Worm (Caenorhabditis elegans): Measurements from ENCODE around the gene haf-2.

The haf-2 gene

ce11 chrII:7393393-7393792, 37.2 kb upstream of the haf-2 start:
- no peak for TF ChIP-seq nhr-23 (tag; optimal IDR thresholded peaks at IDR 0.05)
- peak; percentile 35 for TF ChIP-seq nhr-25 (tag; optimal IDR thresholded peaks at IDR 0.05)

ce11 chrII:7392052-7392694, 35.9 kb upstream of the haf-2 start:
- TF ChIP-seq nhr-129 (tag; optimal IDR thresholded peaks at IDR 0.05) (peak; percentile 97), nhr-25 (tag; optimal IDR thresholded peaks at IDR 0.05) (peak; percentile 76), aly-2 (tag; optimal IDR thresholded peaks at IDR 0.05) (no peak), skn-1 (tag; optimal IDR thresholded peaks at IDR 0.05) (no peak), nhr-12 (tag; optimal IDR thresholded peaks at IDR 0.05) (no peak), crh-2 (tag; optimal IDR thresholded peaks at IDR 0.05) (peak; percentile 63), mbf-1 (tag; optimal IDR thresholded peaks at IDR 0.05) (no peak), mab-5 (tag; optimal IDR thresholded peaks at IDR 0.05) (no peak), sma-3 (GFP tag; optimal IDR thresholded peaks at IDR 0.05) (peak; percentile 42), lin-39 (tag; optimal IDR thresholded peaks at IDR 0.05) (no peak), lin-13 (GFP tag; optimal IDR thresholded peaks at IDR 0.05) (no peak), nhr-11 (tag; optimal IDR thresholded peaks at IDR 0.05) (no peak), ceh-82 (tag; optimal IDR thresholded peaks at IDR 0.05) (no peak), gmeb-1 (tag; optimal IDR thresholded peaks at IDR 0.05) (peak; percentile 20), elt-3 (tag; optimal IDR thresholded peaks at IDR 0.05) (no peak), unc-62 (GFP tag; optimal IDR thresholded peaks at IDR 0.05) (no peak), alr-1 (tag; optimal IDR thresholded peaks at IDR 0.05) (no peak), unc-39 (tag; optimal IDR thresholded peaks at IDR 0.05) (no peak), F13H6.1 (tag; optimal IDR thresholded peaks at IDR 0.05) (peak; percentile 54), sem-4 (tag; optimal IDR thresholded peaks at IDR 0.05) (peak; percentile 34), R02D3.7 (tag; optimal IDR thresholded peaks at IDR 0.05) (no peak), C34F6.9 (tag; optimal IDR thresholded peaks at IDR 0.05) (peak; percentile 56), lsy-2 (tag; optimal IDR thresholded peaks at IDR 0.05) (peak in 1 of 2 experiments; percentile 54), dmd-4 (tag; optimal IDR thresholded peaks at IDR 0.05) (no peak), zag-1 (tag; optimal IDR thresholded peaks at IDR 0.05) (peak; percentile 72), elt-1 (tag; optimal IDR thresholded peaks at IDR 0.05) (no peak), nhr-10 (tag; optimal IDR thresholded peaks at IDR 0.05) (no peak), fos-1 (tag; optimal IDR thresholded peaks at IDR 0.05) (peak; percentile 85), unc-55 (GFP tag; optimal IDR thresholded peaks at IDR 0.05) (no peak), nhr-6 (tag; optimal IDR thresholded peaks at IDR 0.05) (no peak), sma-9 (GFP tag; optimal IDR thresholded peaks at IDR 0.05) (peak; percentile 89), sma-9 (tag; optimal IDR thresholded peaks at IDR 0.05) (no peak), blmp-1 (tag; optimal IDR thresholded peaks at IDR 0.05; ENCODE audit: insufficient read depth) (peak; percentile 60), mdl-1 (tag; optimal IDR thresholded peaks at IDR 0.05) (no peak), egl-27 (tag; optimal IDR thresholded peaks at IDR 0.05) (no peak)

ce11 chrII:7390335-7390734, 34.1 kb upstream of the haf-2 start:
- TF ChIP-seq nhr-25 (tag; optimal IDR thresholded peaks at IDR 0.05) (no peak), nhr-77 (tag; optimal IDR thresholded peaks at IDR 0.05) (no peak), egl-27 (tag; optimal IDR thresholded peaks at IDR 0.05) (no peak), R02D3.7 (tag; optimal IDR thresholded peaks at IDR 0.05) (no peak), nhr-21 (tag; optimal IDR thresholded peaks at IDR 0.05) (no peak), C34F6.9 (tag; optimal IDR thresholded peaks at IDR 0.05) (no peak), nhr-6 (tag; optimal IDR thresholded peaks at IDR 0.05) (no peak), mab-5 (tag; optimal IDR thresholded peaks at IDR 0.05) (no peak), ceh-16 (tag; optimal IDR thresholded peaks at IDR 0.05) (no peak), fos-1 (tag; optimal IDR thresholded peaks at IDR 0.05) (no peak)

- TF ChIP-seq C34F6.9 (tag; optimal IDR thresholded peaks at IDR 0.05) (no peak), alr-1 (tag; optimal IDR thresholded peaks at IDR 0.05) (no peak), crh-2 (tag; optimal IDR thresholded peaks at IDR 0.05) (no peak), ama-1 (optimal IDR thresholded peaks at IDR 0.05) (no peak), ztf-11 (tag; optimal IDR thresholded peaks at IDR 0.05) (no peak), lsy-2 (tag; optimal IDR thresholded peaks at IDR 0.05) (no peak), aly-2 (tag; optimal IDR thresholded peaks at IDR 0.05) (no peak), ztf-1 (GFP tag; conservative IDR thresholded peaks at IDR 0.05) (no peak), nhr-11 (tag; optimal IDR thresholded peaks at IDR 0.05) (no peak), unc-62 (GFP tag; optimal IDR thresholded peaks at IDR 0.05) (no peak), egl-27 (tag; optimal IDR thresholded peaks at IDR 0.05) (no peak), F13H6.1 (tag; optimal IDR thresholded peaks at IDR 0.05) (no peak), nhr-21 (tag; optimal IDR thresholded peaks at IDR 0.05) (no peak)
These were observed 29.2 kb upstream of the haf-2 start, which contains the start of gene sre-3 for ce11 chrII:7385442-7385841. Gene sre-3, plus strand, starts transcription at chrII:7385742.
